Fruit fly (Drosophila melanogaster): ENCODE data around the gene Cpr65Ax2.
"Not testable (repeated sequence)": the region's sequence is repeated elsewhere in the genome, so short reads cannot be mapped to it uniquely, and the experiment has no call there.

Cpr65Ax2 gene

dm6 chr3L:6150757-6151354, at the start of gene Cpr65Ax2, which contains the start of gene Lcp65Aa:
Cpr65Ax2 (minus strand) TSS chr3L:6150857.
Lcp65Aa (plus strand) TSS chr3L:6151304.
- TF ChIP-seq da (GFP tag; optimal IDR thresholded peaks at IDR 0.05); CTCF (GFP tag; optimal IDR thresholded peaks at IDR 0.05); Nf-YA (GFP tag; IDR thresholded peaks at IDR 0.05): not testable (repeated sequence)

- TF ChIP-seq CG31441 (GFP tag; IDR thresholded peaks at IDR 0.05) (no peak), CG10147 (GFP tag; optimal IDR thresholded peaks at IDR 0.05) (no peak), zfh1 (GFP tag; IDR thresholded peaks at IDR 0.05) (no peak)
These were observed 49.5 kb upstream of the Cpr65Ax2 start, which contains the start of gene CG8219 for dm6 chr3L:6200173-6200572. CG8219 (plus strand) TSS chr3L:6200473.

dm6 chr3L:6193556-6194114, 43.0 kb upstream of the Cpr65Ax2 start:
- no peak for TF ChIP-seq CG11247 (GFP tag; IDR thresholded peaks at IDR 0.05)
- TF ChIP-seq Rx (GFP tag; IDR thresholded peaks at IDR 0.05) = no peak
- TF ChIP-seq Dp (GFP tag; optimal IDR thresholded peaks at IDR 0.05) = no peak
- TF ChIP-seq Sin3A (optimal IDR thresholded peaks at IDR 0.05) = peak; percentile 51
- no peak for TF ChIP-seq kni (GFP tag; optimal IDR thresholded peaks at IDR 0.05)
- TF ChIP-seq Hey (tag; optimal IDR thresholded peaks at IDR 0.05) = no peak
- TF ChIP-seq ro (GFP tag; IDR thresholded peaks at IDR 0.05) = no peak
- TF ChIP-seq Tbp (GFP tag; optimal IDR thresholded peaks at IDR 0.05) = no peak
- no peak for TF ChIP-seq sens-2 (GFP tag; IDR thresholded peaks at IDR 0.05)
- TF ChIP-seq yki (optimal IDR thresholded peaks at IDR 0.05) = no peak
- TF ChIP-seq Awh (GFP tag; IDR thresholded peaks at IDR 0.05) = no peak
- TF ChIP-seq org-1 (GFP tag; optimal IDR thresholded peaks at IDR 0.05) = no peak
- no peak for TF ChIP-seq tna (GFP tag; IDR thresholded peaks at IDR 0.05; ENCODE audit: partially characterized antibody)
- TF ChIP-seq CG13894 (tag; optimal IDR thresholded peaks at IDR 0.05) = no peak
- TF ChIP-seq ci (GFP tag; IDR thresholded peaks at IDR 0.05) = no peak
- 0 out of 2 replicates have a peak, but pooled peaks have one; percentile 4 for TF ChIP-seq inv (GFP tag; IDR thresholded peaks at IDR 0.05; ENCODE audit: partially characterized antibody)
- no peak for TF ChIP-seq Eip74EF (GFP tag; optimal IDR thresholded peaks at IDR 0.05)
- no peak for TF ChIP-seq gem (tag; optimal IDR thresholded peaks at IDR 0.05)
- TF ChIP-seq CG8944 (GFP tag; optimal IDR thresholded peaks at IDR 0.05) = no peak
- no peak for TF ChIP-seq eyg (GFP tag; optimal IDR thresholded peaks at IDR 0.05)
- TF ChIP-seq chm (GFP tag; IDR thresholded peaks at IDR 0.05) = no peak
- peak; percentile 24 for TF ChIP-seq YL-1 (GFP tag; optimal IDR thresholded peaks at IDR 0.05)
- TF ChIP-seq MESR4 (GFP tag; optimal IDR thresholded peaks at IDR 0.05) = peak; percentile 73
- no peak for TF ChIP-seq CG33557 (GFP tag; optimal IDR thresholded peaks at IDR 0.05)
- TF ChIP-seq wor (GFP tag; IDR thresholded peaks at IDR 0.05) = no peak
- no peak for TF ChIP-seq Side (GFP tag; optimal IDR thresholded peaks at IDR 0.05)
- TF ChIP-seq CG6654 (GFP tag; optimal IDR thresholded peaks at IDR 0.05) = no peak
- no peak for TF ChIP-seq CG12659 (GFP tag; optimal IDR thresholded peaks at IDR 0.05)
- no peak for TF ChIP-seq Poxn (GFP tag; IDR thresholded peaks at IDR 0.05)
- TF ChIP-seq Mes4 (GFP tag; optimal IDR thresholded peaks at IDR 0.05) = no peak
- TF ChIP-seq CG5180 (GFP tag; optimal IDR thresholded peaks at IDR 0.05) = no peak
- TF ChIP-seq D (optimal IDR thresholded peaks at IDR 0.05) = no peak
- no peak for TF ChIP-seq D (GFP tag; optimal IDR thresholded peaks at IDR 0.05)
- no peak for TF ChIP-seq eve (GFP tag; optimal IDR thresholded peaks at IDR 0.05)
- peak; percentile 68 for TF ChIP-seq CG4617 (GFP tag; optimal IDR thresholded peaks at IDR 0.05; ENCODE audit: borderline replicate concordance)
- no peak for TF ChIP-seq her (GFP tag; optimal IDR thresholded peaks at IDR 0.05)
- TF ChIP-seq CG10321 (GFP tag; IDR thresholded peaks at IDR 0.05) = 0 out of 2 replicates have a peak, but pooled peaks have one; percentile 28
- TF ChIP-seq CG34422 (GFP tag; IDR thresholded peaks at IDR 0.05) = peak; percentile 17; the same call in 1 of the 3 replicates
- TF ChIP-seq Scr (GFP tag; IDR thresholded peaks at IDR 0.05; ENCODE audit: partially characterized antibody) = 0 out of 2 replicates have a peak, but pooled peaks have one; percentile 44
- TF ChIP-seq klu (GFP tag; IDR thresholded peaks at IDR 0.05) = no peak
- no peak for TF ChIP-seq CG32772 (GFP tag; IDR thresholded peaks at IDR 0.05)
- TF ChIP-seq CG6689 (GFP tag; IDR thresholded peaks at IDR 0.05) = no peak
